Fruit fly (Drosophila melanogaster): ENCODE measurements around the gene ppk22.

dm6 chr3R:24894419-24895206 is 35.0 kb upstream of the ppk22 start, which contains the start of the genes CG31121 and CG11069:
- TF ChIP-seq CG4496 (GFP tag; IDR thresholded peaks at IDR 0.05) (no peak), D1 (tag; optimal IDR thresholded peaks at IDR 0.05) (no peak)
